Fruit fly (Drosophila melanogaster) whole organism, embryonic: Measurements from ENCODE around the gene Ald2.

ENCODE experiments used
- BEAF-32 ChIP-seq: fragments of 200-800 bp; sonication (Bioruptor generic); optimal IDR thresholded peaks from 3 replicates; lab custom pipeline; 2017; ENCODE audit warnings: missing biosample characterization, missing genetic modification characterization, mild to moderate bottlenecking, moderate library complexity, missing genetic modification reagents
- CG10321 ChIP-seq: fragments of 200-800 bp; sonication (Bioruptor generic); IDR thresholded peaks from 2 replicates; pipeline ENCODE4 v1.3.6; 2022; ENCODE audit warnings: missing biosample characterization, missing genetic modification characterization
- CG12104 ChIP-seq: fragments of 200-800 bp; sonication (Bioruptor generic); optimal IDR thresholded peaks from 3 replicates; lab custom pipeline; 2016; ENCODE audit warnings: missing biosample characterization, missing genetic modification characterization
- CG12155 ChIP-seq: fragments of 200-800 bp; sonication (Bioruptor generic); optimal IDR thresholded peaks from 3 replicates; lab custom pipeline; 2016; ENCODE audit warnings: missing biosample characterization, missing genetic modification characterization
- CG13296 ChIP-seq: fragments of 200-800 bp; sonication (Bioruptor generic); optimal IDR thresholded peaks from 3 replicates; lab custom pipeline; 2018; ENCODE audit warnings: missing biosample characterization, mild to moderate bottlenecking, missing genetic modification characterization
- CG14667 ChIP-seq: fragments of 200-800 bp; sonication (Bioruptor generic); IDR thresholded peaks from 2 replicates; pipeline ENCODE4 v1.3.6; 2022; ENCODE audit warnings: missing biosample characterization, missing genetic modification characterization
- CG14710 ChIP-seq: fragments of 200-800 bp; sonication (Bioruptor generic); optimal IDR thresholded peaks from 3 replicates; lab custom pipeline; 2019; ENCODE audit warnings: missing biosample characterization, mild to moderate bottlenecking, missing genetic modification characterization, moderate library complexity
- CG16813 ChIP-seq: fragments of 200-800 bp; sonication (Bioruptor generic); IDR thresholded peaks from 3 replicates; pipeline ENCODE4 v1.3.6; 2022; ENCODE audit warnings: missing biosample characterization, missing genetic modification characterization; ENCODE audit not compliant: partially characterized antibody
- CG16815 ChIP-seq: fragments of 200-800 bp; sonication (Bioruptor generic); optimal IDR thresholded peaks from 3 replicates; lab custom pipeline; 2017; ENCODE audit warnings: missing biosample characterization, mild to moderate bottlenecking, missing genetic modification characterization
- CG32772 ChIP-seq: fragments of 200-800 bp; sonication (Bioruptor generic); IDR thresholded peaks from 2 replicates; pipeline ENCODE4 v1.3.6; 2022; ENCODE audit warnings: missing biosample characterization, missing genetic modification characterization
- CG33213 ChIP-seq: fragments of 200-800 bp; sonication (Bioruptor generic); optimal IDR thresholded peaks from 3 replicates; lab custom pipeline; 2016; ENCODE audit warnings: missing biosample characterization, missing genetic modification characterization
- CG34422 ChIP-seq: fragments of 200-800 bp; sonication (Bioruptor generic); IDR thresholded peaks from 3 replicates; pipeline ENCODE4 v1.3.6; 2022; ENCODE audit warnings: missing biosample characterization, missing genetic modification characterization
- CG3847 ChIP-seq: fragments of 200-800 bp; sonication (Bioruptor generic); IDR thresholded peaks from 2 replicates; pipeline ENCODE4 v1.3.6; 2022; ENCODE audit warnings: missing biosample characterization, missing genetic modification characterization
- CG4424 ChIP-seq: fragments of 200-800 bp; sonication (Bioruptor generic); optimal IDR thresholded peaks from 3 replicates; lab custom pipeline; 2016; ENCODE audit warnings: missing biosample characterization, missing genetic modification characterization
- CG4820 ChIP-seq: fragments of 200-800 bp; sonication (Bioruptor generic); optimal IDR thresholded peaks from 3 replicates; lab custom pipeline; 2016; ENCODE audit warnings: missing biosample characterization, missing genetic modification characterization
- CG8290 ChIP-seq, 3 experiments: fragments of 200-800 bp; sonication (Bioruptor generic); optimal IDR thresholded peaks; 2 replicates each; lab custom pipeline; 2016 to 2019; ENCODE audit warnings: missing biosample characterization in 3 of 3, missing genetic modification characterization in 3 of 3, mild to moderate bottlenecking in 2 of 3, moderate library complexity in 1 of 3
- D ChIP-seq, 2 experiments: fragments of 200-800 bp in 1 of 2; fragments of >200 bp in 1 of 2; sonication (Bioruptor generic) in 1 of 2; optimal IDR thresholded peaks; 2 replicates in 1 of 2; 3 replicates in 1 of 2; lab custom pipeline; 2017; ENCODE audit warnings: mild to moderate bottlenecking in 1 of 2, missing biosample characterization in 1 of 2, missing genetic modification characterization in 1 of 2, missing genetic modification reagents in 1 of 2
- Dref ChIP-seq: fragments of 200-800 bp; sonication (Bioruptor generic); IDR thresholded peaks from 2 replicates; pipeline ENCODE4 v1.3.6; 2022; ENCODE audit warnings: missing biosample characterization, missing genetic modification characterization
- E2f2 ChIP-seq: fragments of 200-800 bp; sonication (Bioruptor generic); IDR thresholded peaks from 2 replicates; pipeline ENCODE4 v1.3.6; 2022; ENCODE audit warnings: missing biosample characterization, missing genetic modification characterization
- Lhr ChIP-seq: fragments of 200-800 bp; sonication (Bioruptor generic); optimal IDR thresholded peaks from 3 replicates; lab custom pipeline; 2017; ENCODE audit warnings: mild to moderate bottlenecking, missing biosample characterization, missing genetic modification reagents, missing genetic modification characterization
- MBD-R2 ChIP-seq: fragments of 200-800 bp; sonication (Bioruptor generic); IDR thresholded peaks from 2 replicates; pipeline ENCODE4 v1.3.6; 2022; ENCODE audit warnings: missing biosample characterization, missing genetic modification characterization
- MESR4 ChIP-seq: fragments of 200-800 bp; sonication (Bioruptor generic); optimal IDR thresholded peaks from 2 replicates; lab custom pipeline; 2018; ENCODE audit warnings: missing biosample characterization, mild to moderate bottlenecking, missing genetic modification characterization, moderate library complexity
- Neu2 ChIP-seq: fragments of 200-800 bp; sonication (Bioruptor generic); optimal IDR thresholded peaks from 3 replicates; lab custom pipeline; 2016; ENCODE audit warnings: missing biosample characterization, missing genetic modification characterization, borderline replicate concordance
- Nf-YA ChIP-seq: fragments of 200-800 bp; sonication (Bioruptor generic); IDR thresholded peaks from 2 replicates; pipeline ENCODE4 v1.3.6; 2022; ENCODE audit warnings: missing biosample characterization, missing genetic modification characterization
- Sry-δ ChIP-seq: fragments of 200-800 bp; sonication (Bioruptor generic); optimal IDR thresholded peaks from 2 replicates; lab custom pipeline; 2016; ENCODE audit warnings: missing biosample characterization, missing genetic modification characterization
- Taf1 ChIP-seq: fragments of 200-800 bp; sonication (Bioruptor generic); IDR thresholded peaks from 2 replicates; pipeline ENCODE4 v1.3.6; 2022; ENCODE audit warnings: missing biosample characterization, missing genetic modification characterization
- Xbp1 ChIP-seq: fragments of 200-800 bp; sonication (Bioruptor generic); optimal IDR thresholded peaks from 3 replicates; lab custom pipeline; 2016; ENCODE audit warnings: missing biosample characterization, mild to moderate bottlenecking, missing genetic modification characterization
- YL-1 ChIP-seq: fragments of 200-800 bp; sonication (Bioruptor generic); optimal IDR thresholded peaks from 3 replicates; lab custom pipeline; 2017; ENCODE audit warnings: missing biosample characterization, mild to moderate bottlenecking, missing genetic modification characterization
- cato ChIP-seq: fragments of 200-800 bp; sonication (Bioruptor generic); optimal IDR thresholded peaks from 2 replicates; lab custom pipeline; 2016; ENCODE audit warnings: missing biosample characterization, missing genetic modification characterization, borderline replicate concordance
- cwo ChIP-seq: fragments of 200-800 bp; sonication (Bioruptor generic); optimal IDR thresholded peaks from 3 replicates; lab custom pipeline; 2017; ENCODE audit warnings: missing biosample characterization, missing genetic modification characterization, mild to moderate bottlenecking, moderate library complexity, missing genetic modification reagents
- ems ChIP-seq: fragments of 200-800 bp; sonication (Bioruptor generic); optimal IDR thresholded peaks from 3 replicates; lab custom pipeline; 2016; ENCODE audit warnings: missing biosample characterization, missing genetic modification characterization
- eyg ChIP-seq: fragments of 200-800 bp; sonication (Bioruptor generic); optimal IDR thresholded peaks from 3 replicates; lab custom pipeline; 2016; ENCODE audit warnings: missing biosample characterization, missing genetic modification characterization
- gfzf ChIP-seq: fragments of 200-800 bp; sonication (Bioruptor generic); optimal IDR thresholded peaks from 2 replicates; lab custom pipeline; 2016; ENCODE audit warnings: missing biosample characterization, mild to moderate bottlenecking, missing genetic modification characterization, moderate library complexity
- kay ChIP-seq: fragments of 200-800 bp; sonication (Bioruptor generic); optimal IDR thresholded peaks from 2 replicates; lab custom pipeline; 2016; ENCODE audit warnings: missing biosample characterization, missing genetic modification characterization
- ken ChIP-seq: fragments of 200-800 bp; sonication (Bioruptor generic); IDR thresholded peaks from 3 replicates; pipeline ENCODE4 v1.3.6; 2022; ENCODE audit warnings: missing biosample characterization, missing genetic modification characterization
- lov ChIP-seq, 2 experiments: fragments of 200-800 bp in 1 of 2; fragments of >200 bp in 1 of 2; sonication (Bioruptor generic) in 1 of 2; IDR thresholded peaks in 1 of 2; optimal IDR thresholded peaks in 1 of 2; 2 replicates in 1 of 2; 3 replicates in 1 of 2; pipeline versions ENCODE4 v1.3.6 to Lab custom; 2017 to 2022; ENCODE audit warnings: missing biosample characterization in 1 of 2, missing genetic modification characterization in 1 of 2
- nerfin-1 ChIP-seq: fragments of 200-800 bp; sonication (Bioruptor generic); optimal IDR thresholded peaks from 3 replicates; lab custom pipeline; 2019; ENCODE audit warnings: missing biosample characterization, mild to moderate bottlenecking, missing genetic modification characterization, moderate library complexity
- sd ChIP-seq: fragments of 200-800 bp; sonication (Bioruptor generic); optimal IDR thresholded peaks from 3 replicates; lab custom pipeline; 2018; ENCODE audit warnings: missing biosample characterization, mild to moderate bottlenecking, missing genetic modification characterization, moderate library complexity
- stwl ChIP-seq: fragments of 200-800 bp; sonication (Bioruptor generic); optimal IDR thresholded peaks from 3 replicates; lab custom pipeline; 2018; ENCODE audit warnings: missing biosample characterization, mild to moderate bottlenecking, missing genetic modification characterization, moderate library complexity
- tap ChIP-seq: fragments of 200-800 bp; optimal IDR thresholded peaks from 3 replicates; lab custom pipeline; 2019; ENCODE audit warnings: missing biosample characterization, mild to moderate bottlenecking, missing genetic modification characterization, moderate library complexity
- tin ChIP-seq: fragments of 200-800 bp; sonication (Bioruptor generic); optimal IDR thresholded peaks from 3 replicates; lab custom pipeline; 2016; ENCODE audit warnings: missing biosample characterization, missing genetic modification characterization
- trem ChIP-seq: fragments of 200-800 bp; optimal IDR thresholded peaks from 3 replicates; lab custom pipeline; 2019; ENCODE audit warnings: missing biosample characterization, mild to moderate bottlenecking, missing genetic modification characterization, moderate library complexity
- zfh1 ChIP-seq: fragments of 200-800 bp; sonication (Bioruptor generic); IDR thresholded peaks from 3 replicates; pipeline ENCODE4 v1.3.6; 2022; ENCODE audit warnings: missing biosample characterization, missing genetic modification characterization

Gene Ald2

dm6 chr3R:26443875-26444511 lies 30.1 kb downstream of the Ald2 start (continued):
- TF ChIP-seq CG32772 (peak; percentile 32; the same call in 1 of the 2 replicates), Neu2 (no peak), zfh1 (GFP tag; lab: Robert Waterston, UW) (peak; percentile 59; the same call in 2 of the 3 replicates), eyg (GFP tag; lab: Kevin White, UChicago) (no peak), CG16815 (no peak), ken (GFP tag; lab: Robert Waterston, UW) (0 out of 3 replicates have a peak, but pooled peaks have one; percentile 38), E2f2 (GFP tag; lab: Robert Waterston, UW) (no peak; the same call in 1 of the 2 replicates), cwo (GFP tag; lab: Kevin White, UChicago) (no peak)
- TF ChIP-seq, all 482 proteins: peak for 156

dm6 chr3R:26448779-26449178 lies 34.9 kb downstream of the Ald2 start, which contains the start of gene Hex-t1:
Gene Hex-t1 (plus strand): TSS chr3R:26449079.
- no peak for TF ChIP-seq CG16813 (GFP tag; lab: Robert Waterston, UW)
- no peak for TF ChIP-seq CG14667 (GFP tag; lab: Robert Waterston, UW)
- no peak for TF ChIP-seq CG12155
- no peak for TF ChIP-seq kay (GFP tag; lab: Kevin White, UChicago)
- no peak for TF ChIP-seq CG10321 (GFP tag; lab: Robert Waterston, UW)
- TF ChIP-seq Xbp1 (GFP tag; lab: Kevin White, UChicago): no peak
- no peak for TF ChIP-seq ems (GFP tag; lab: Kevin White, UChicago)
- no peak for TF ChIP-seq tap (tag; lab: Kevin White, UChicago)

dm6 chr3R:26450371-26450770 lies 36.5 kb downstream of the Ald2 start, which contains the start of gene Hex-t2:
Gene Hex-t2 (plus strand): TSS chr3R:26450671.
- TF ChIP-seq cato (GFP tag; lab: Kevin White, UChicago): no peak
- TF ChIP-seq CG34422: no peak

dm6 chr3R:26452345-26452744 lies 38.5 kb downstream of the Ald2 start, which contains the start of gene CG5447:
Gene CG5447 (plus strand): TSS chr3R:26452534.
- TF ChIP-seq CG13296 (no peak), nerfin-1 (tag; lab: Kevin White, UChicago) (peak; percentile 30), tin (no peak), sd (tag; lab: Kevin White, UChicago) (peak; percentile 79), YL-1 (peak; percentile 25), Nf-YA (GFP tag; lab: Robert Waterston, UW) (no peak), Taf1 (GFP tag; lab: Robert Waterston, UW) (no peak), Dref (GFP tag; lab: Robert Waterston, UW) (peak; percentile 38; the same call in 1 of the 2 replicates), CG4820 (GFP tag; lab: Kevin White, UChicago) (no peak), lov (optimal IDR thresholded peaks at IDR 0.05; lab: Kevin White, UChicago) (no peak), lov (GFP tag; IDR thresholded peaks at IDR 0.05; lab: Robert Waterston, UW) (no peak), CG33213 (GFP tag; lab: Kevin White, UChicago) (peak; percentile 22), MESR4 (GFP tag; lab: Kevin White, UChicago) (peak; percentile 80), MBD-R2 (GFP tag; lab: Robert Waterston, UW) (peak; percentile 53; the same call in 1 of the 2 replicates), Sry-δ (peak; percentile 15), E2f2 (GFP tag; lab: Robert Waterston, UW) (peak; percentile 96), Lhr (peak; percentile 55), CG8290 (GFP tag; optimal IDR thresholded peaks at IDR 0.05; lab: Kevin White, UChicago) (no peak), CG8290 (tag; optimal IDR thresholded peaks at IDR 0.05; lab: Kevin White, UChicago) (no peak), stwl (peak; percentile 91), trem (peak; percentile 71), CG12104 (GFP tag; lab: Kevin White, UChicago) (no peak), CG4424 (GFP tag; lab: Kevin White, UChicago) (no peak), CG14710 (tag; lab: Kevin White, UChicago) (peak; percentile 99), gfzf (GFP tag; lab: Kevin White, UChicago) (peak; percentile 87), D (optimal IDR thresholded peaks at IDR 0.05; lab: Kevin White, UChicago) (no peak), D (GFP tag; optimal IDR thresholded peaks at IDR 0.05; lab: Kevin White, UChicago) (no peak), BEAF-32 (GFP tag; lab: Kevin White, UChicago) (peak; percentile 22), CG3847 (GFP tag; lab: Robert Waterston, UW) (peak; percentile 59)
